Fruit fly (Drosophila melanogaster) whole organism, prepupa: ENCODE results near the gene Sec22.

ENCODE experiments used
- CG10631 ChIP-seq: fragments of 200-800 bp; sonication (Bioruptor generic); optimal IDR thresholded peaks from 2 replicates; lab custom pipeline; 2016; ENCODE audit warnings: missing biosample characterization, missing genetic modification characterization
- CG10669 ChIP-seq: fragments of 200-800 bp; sonication (Bioruptor generic); optimal IDR thresholded peaks from 3 replicates; lab custom pipeline; 2018; ENCODE audit warnings: missing biosample characterization, mild to moderate bottlenecking, missing genetic modification characterization, moderate library complexity
- CG11294 ChIP-seq: fragments of 200-800 bp; sonication (Bioruptor generic); IDR thresholded peaks from 2 replicates; pipeline ENCODE4 v1.3.6; 2022; ENCODE audit warnings: missing biosample characterization, missing genetic modification characterization
- CG15336 ChIP-seq: fragments of 200-800 bp; sonication (Bioruptor generic); IDR thresholded peaks from 2 replicates; pipeline ENCODE4 v1.3.6; 2022; ENCODE audit warnings: missing biosample characterization, missing genetic modification characterization
- CG1621 ChIP-seq: fragments of 200-800 bp; sonication (Bioruptor generic); optimal IDR thresholded peaks from 3 replicates; lab custom pipeline; 2018; ENCODE audit warnings: missing biosample characterization, mild to moderate bottlenecking, missing genetic modification characterization
- CG16779 ChIP-seq: fragments of 200-800 bp; sonication (Bioruptor generic); optimal IDR thresholded peaks from 3 replicates; lab custom pipeline; 2017; ENCODE audit warnings: missing biosample characterization, mild to moderate bottlenecking, missing genetic modification characterization
- CG3032 ChIP-seq: fragments of 200-800 bp; optimal IDR thresholded peaks from 2 replicates; lab custom pipeline; 2019; ENCODE audit warnings: missing biosample characterization, mild to moderate bottlenecking, missing genetic modification characterization, moderate library complexity
- CG31627 ChIP-seq: fragments of 200-800 bp; sonication (Bioruptor generic); optimal IDR thresholded peaks from 3 replicates; lab custom pipeline; 2016; ENCODE audit warnings: missing biosample characterization, missing genetic modification characterization
- CG32006 ChIP-seq: fragments of 200-800 bp; sonication (Bioruptor generic); optimal IDR thresholded peaks from 3 replicates; lab custom pipeline; 2017; ENCODE audit warnings: missing biosample characterization, mild to moderate bottlenecking, missing genetic modification characterization
- CG34406 ChIP-seq: fragments of 200-800 bp; sonication (Bioruptor generic); optimal IDR thresholded peaks from 3 replicates; lab custom pipeline; 2016; ENCODE audit warnings: missing biosample characterization, missing genetic modification characterization
- CG3919 ChIP-seq: fragments of 200-800 bp; sonication (Bioruptor generic); optimal IDR thresholded peaks from 3 replicates; lab custom pipeline; 2016; ENCODE audit warnings: missing biosample characterization, missing genetic modification characterization
- CG4318 ChIP-seq: fragments of 200-800 bp; sonication (Bioruptor generic); optimal IDR thresholded peaks from 3 replicates; lab custom pipeline; 2017; ENCODE audit warnings: missing biosample characterization, mild to moderate bottlenecking, missing genetic modification characterization
- CG6163 ChIP-seq: fragments of 200-800 bp; sonication (Bioruptor generic); IDR thresholded peaks from 3 replicates; pipeline ENCODE4 v1.3.6; 2022; ENCODE audit warnings: missing biosample characterization, missing genetic modification characterization
- CG6276 ChIP-seq: fragments of 200-800 bp; sonication (Bioruptor generic); optimal IDR thresholded peaks from 2 replicates; lab custom pipeline; 2017; ENCODE audit warnings: missing biosample characterization, mild to moderate bottlenecking, missing genetic modification characterization
- CG6792 ChIP-seq: fragments of 200-800 bp; sonication (Bioruptor generic); optimal IDR thresholded peaks from 3 replicates; lab custom pipeline; 2016; ENCODE audit warnings: missing biosample characterization, missing genetic modification characterization
- CG6854 ChIP-seq: fragments of 200-800 bp; sonication (Bioruptor generic); optimal IDR thresholded peaks from 2 replicates; lab custom pipeline; 2017; ENCODE audit warnings: missing biosample characterization, mild to moderate bottlenecking, missing genetic modification characterization
- CG7368 ChIP-seq: fragments of 200-800 bp; sonication (Bioruptor generic); optimal IDR thresholded peaks from 3 replicates; lab custom pipeline; 2016; ENCODE audit warnings: missing biosample characterization, missing genetic modification characterization
- CG8119 ChIP-seq: fragments of 200-800 bp; sonication (Bioruptor generic); IDR thresholded peaks from 3 replicates; pipeline ENCODE4 v1.3.6; 2022; ENCODE audit warnings: missing biosample characterization, missing genetic modification characterization
- CG8319 ChIP-seq: fragments of 200-800 bp; sonication (Bioruptor generic); optimal IDR thresholded peaks from 3 replicates; lab custom pipeline; 2016; ENCODE audit warnings: missing biosample characterization, missing genetic modification characterization
- CG8632 ChIP-seq: fragments of 200-800 bp; sonication (Bioruptor generic); optimal IDR thresholded peaks from 3 replicates; lab custom pipeline; 2016; ENCODE audit warnings: missing biosample characterization, missing genetic modification characterization
- CG9139 ChIP-seq: fragments of 200-800 bp; sonication (Bioruptor generic); optimal IDR thresholded peaks from 3 replicates; lab custom pipeline; 2017; ENCODE audit warnings: missing biosample characterization, mild to moderate bottlenecking, missing genetic modification characterization
- Eip78C ChIP-seq: fragments of 200-800 bp; sonication (Bioruptor generic); peaks from one replicate; lab custom pipeline; 2016; ENCODE audit warnings: missing biosample characterization, missing genetic modification characterization
- Eip93F ChIP-seq: fragments of 200-800 bp; sonication (Bioruptor generic); optimal IDR thresholded peaks from 2 replicates; lab custom pipeline; 2016; ENCODE audit warnings: missing biosample characterization, mild to moderate bottlenecking, missing genetic modification characterization
- Gug ChIP-seq: fragments of 200-800 bp; sonication (Bioruptor generic); IDR thresholded peaks from 2 replicates; pipeline ENCODE4 v1.3.6; 2022; ENCODE audit warnings: missing biosample characterization, missing genetic modification characterization
- Hr38 ChIP-seq: sonication (Bioruptor generic); optimal IDR thresholded peaks from 2 replicates; lab custom pipeline; 2016; ENCODE audit warnings: missing biosample characterization, missing genetic modification characterization
- Hr39 ChIP-seq: fragments of 200-800 bp; sonication (Bioruptor generic); optimal IDR thresholded peaks from 2 replicates; lab custom pipeline; 2016; ENCODE audit warnings: missing biosample characterization, missing genetic modification characterization
- Lpt ChIP-seq: fragments of 200-800 bp; sonication (Bioruptor generic); optimal IDR thresholded peaks from 3 replicates; lab custom pipeline; 2016; ENCODE audit warnings: missing biosample characterization, missing genetic modification characterization
- Met ChIP-seq: fragments of 200-800 bp; sonication (Bioruptor generic); optimal IDR thresholded peaks from 3 replicates; lab custom pipeline; 2016; ENCODE audit warnings: missing biosample characterization, missing genetic modification characterization
- OdsH ChIP-seq: fragments of 200-800 bp; sonication (Bioruptor generic); optimal IDR thresholded peaks from 3 replicates; lab custom pipeline; 2016; ENCODE audit warnings: missing biosample characterization, missing genetic modification characterization
- Sox14 ChIP-seq: fragments of 200-800 bp; sonication (Bioruptor generic); optimal IDR thresholded peaks from 3 replicates; lab custom pipeline; 2016; ENCODE audit warnings: missing biosample characterization, missing genetic modification characterization
- Sox15 ChIP-seq: fragments of 200-800 bp; sonication (Bioruptor generic); optimal IDR thresholded peaks from 3 replicates; lab custom pipeline; 2016; ENCODE audit warnings: missing biosample characterization, missing genetic modification characterization
- achi ChIP-seq: fragments of 200-800 bp; sonication (Bioruptor generic); optimal IDR thresholded peaks from 3 replicates; lab custom pipeline; 2016; ENCODE audit warnings: missing biosample characterization, missing genetic modification characterization
- cyc ChIP-seq: fragments of 200-800 bp; sonication (Bioruptor generic); optimal IDR thresholded peaks from 3 replicates; lab custom pipeline; 2016; ENCODE audit warnings: missing biosample characterization, missing genetic modification characterization
- dsx ChIP-seq: fragments of 200-800 bp; optimal IDR thresholded peaks from 3 replicates; lab custom pipeline; 2019; ENCODE audit warnings: missing biosample characterization, mild to moderate bottlenecking, missing genetic modification characterization, moderate library complexity; ENCODE audit not compliant: poor library complexity, severe bottlenecking
- esn ChIP-seq: fragments of 200-800 bp; sonication (Bioruptor generic); optimal IDR thresholded peaks from 2 replicates; lab custom pipeline; 2016; ENCODE audit warnings: missing biosample characterization, mild to moderate bottlenecking, missing genetic modification characterization, moderate library complexity
- fd59A ChIP-seq: fragments of 200-800 bp; sonication (Bioruptor generic); optimal IDR thresholded peaks from 2 replicates; lab custom pipeline; 2017; ENCODE audit warnings: missing biosample characterization, mild to moderate bottlenecking, missing genetic modification characterization, missing genetic modification reagents
- fkh ChIP-seq: fragments of 200-800 bp; sonication (Bioruptor generic); optimal IDR thresholded peaks from 3 replicates; lab custom pipeline; 2017; ENCODE audit warnings: missing biosample characterization, mild to moderate bottlenecking, missing genetic modification characterization, moderate library complexity
- lz ChIP-seq: fragments of 200-800 bp; sonication (Bioruptor generic); optimal IDR thresholded peaks from 3 replicates; lab custom pipeline; 2016; ENCODE audit warnings: missing biosample characterization, missing genetic modification characterization
- net ChIP-seq: fragments of 200-800 bp; sonication (Bioruptor generic); optimal IDR thresholded peaks from 3 replicates; lab custom pipeline; 2016; ENCODE audit warnings: missing biosample characterization, missing genetic modification characterization
- pdm3 ChIP-seq: fragments of 200-800 bp; sonication (Bioruptor generic); optimal IDR thresholded peaks from 3 replicates; lab custom pipeline; 2016; ENCODE audit warnings: missing biosample characterization, missing genetic modification characterization
- spab ChIP-seq: fragments of 200-800 bp; sonication (Bioruptor generic); optimal IDR thresholded peaks from 2 replicates; lab custom pipeline; 2017; ENCODE audit warnings: missing biosample characterization, mild to moderate bottlenecking, missing genetic modification characterization, missing genetic modification reagents
- ss ChIP-seq, 2 experiments: fragments of 200-800 bp; sonication (Bioruptor generic); optimal IDR thresholded peaks; 2 replicates in 1 of 2; 3 replicates in 1 of 2; lab custom pipeline; 2017 to 2018; ENCODE audit warnings: mild to moderate bottlenecking in 2 of 2, missing biosample characterization in 2 of 2, missing genetic modification characterization in 2 of 2, moderate library complexity in 1 of 2
- svp ChIP-seq: fragments of 200-800 bp; sonication (Bioruptor generic); peaks from one replicate; lab custom pipeline; 2016; ENCODE audit warnings: missing biosample characterization, missing genetic modification characterization

Sec22 gene

DNA sequence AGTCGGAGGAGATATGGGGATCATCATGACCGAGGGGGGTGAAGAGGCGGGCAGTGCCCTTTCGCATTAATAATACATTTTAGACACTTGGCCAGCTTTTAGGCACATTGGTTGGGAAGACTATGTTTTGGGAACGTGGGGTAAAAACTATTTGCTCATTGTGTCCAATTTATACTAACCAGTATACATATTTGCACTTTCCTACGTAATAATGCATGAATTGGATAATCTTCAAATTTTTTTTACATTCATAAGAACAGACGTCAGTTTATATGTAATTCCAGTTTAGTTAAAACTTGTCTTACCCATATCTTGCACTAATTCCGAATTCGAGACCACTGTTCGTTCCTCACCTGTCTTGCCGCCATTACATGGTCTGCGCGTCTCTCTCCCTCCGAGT lies 26.5 kb upstream of the Sec22 start (continued):
- peak; percentile 57 for TF ChIP-seq Hr39 (GFP tag; lab: Kevin White, UChicago)
- peak; percentile 47 for TF ChIP-seq dsx (GFP tag; lab: Kevin White, UChicago)
- TF ChIP-seq Sox14: peak; percentile 62
- peak; percentile 60 for TF ChIP-seq Lpt (GFP tag; lab: Kevin White, UChicago)
- no peak for TF ChIP-seq Gug (GFP tag; lab: Robert Waterston, UW)
- no peak for TF ChIP-seq fkh (GFP tag; lab: Kevin White, UChicago)
- peak; percentile 63 to 69 for TF ChIP-seq ss (GFP tag; optimal IDR thresholded peaks at IDR 0.05; lab: Kevin White, UChicago)
- peak; percentile 48 for TF ChIP-seq CG8632
- peak; percentile 83 for TF ChIP-seq Eip78C (GFP tag; lab: Kevin White, UChicago)
- TF ChIP-seq CG34406: peak; percentile 55
- peak; percentile 54 for TF ChIP-seq CG3919 (GFP tag; lab: Kevin White, UChicago)
- TF ChIP-seq CG16779: peak; percentile 20
- peak; percentile 45 for TF ChIP-seq fd59A
- peak; percentile 33 for TF ChIP-seq CG8319 (GFP tag; lab: Kevin White, UChicago)
- peak; percentile 61 for TF ChIP-seq pdm3
- TF ChIP-seq CG11294 (GFP tag; lab: Robert Waterston, UW): no peak
- peak; percentile 40 for TF ChIP-seq CG10669 (GFP tag; lab: Kevin White, UChicago)
- TF ChIP-seq CG4318 (GFP tag; lab: Kevin White, UChicago): peak; percentile 36
- TF ChIP-seq CG9139: no peak
- TF ChIP-seq CG6163 (GFP tag; lab: Robert Waterston, UW): no peak
- TF ChIP-seq Sox15 (GFP tag; lab: Kevin White, UChicago): peak; percentile 19
- peak; percentile 65 for TF ChIP-seq esn
- TF ChIP-seq Hr38 (GFP tag; lab: Kevin White, UChicago): no peak
- TF ChIP-seq Eip93F (GFP tag; lab: Kevin White, UChicago): no peak
- TF ChIP-seq CG10631 (GFP tag; lab: Kevin White, UChicago): peak; percentile 60
- TF ChIP-seq CG1621 (tag; lab: Kevin White, UChicago): peak; percentile 38
- TF ChIP-seq CG7368 (GFP tag; lab: Kevin White, UChicago): peak; percentile 58
- peak; percentile 59 for TF ChIP-seq CG31627 (GFP tag; lab: Kevin White, UChicago)
- peak; percentile 60 for TF ChIP-seq lz
- TF ChIP-seq CG6276 (GFP tag; lab: Kevin White, UChicago): peak; percentile 44
- peak; percentile 3 for TF ChIP-seq CG6854 (GFP tag; lab: Kevin White, UChicago)
- TF ChIP-seq, all 60 proteins: peak for 51

DNA sequence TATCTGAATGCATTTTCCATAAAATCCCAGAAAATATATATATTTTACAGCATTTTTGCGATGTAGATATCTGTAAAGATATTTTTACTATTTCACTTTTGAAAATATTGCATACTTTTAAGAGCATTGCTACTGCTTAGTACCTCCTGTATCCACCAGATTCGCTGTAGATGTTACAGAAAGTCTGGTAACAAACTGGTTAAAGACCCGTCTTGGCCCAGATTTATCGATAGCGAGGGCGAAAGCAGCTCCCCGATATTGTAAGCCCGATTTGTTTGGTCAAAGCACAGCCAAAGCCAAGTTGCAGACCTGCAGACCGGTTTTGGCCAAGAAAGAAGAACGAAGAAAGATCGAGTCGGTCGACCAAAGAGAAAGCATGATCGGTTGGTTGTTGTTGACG lies 21.4 kb upstream of the Sec22 start, which contains the start of gene tw:
Gene tw, plus strand, starts transcription at position 291 of the 400 bp plus-strand sequence.
- no peak for TF ChIP-seq Sox15 (GFP tag; lab: Kevin White, UChicago)
- peak; percentile 15 for TF ChIP-seq esn
- TF ChIP-seq CG3032 (tag; lab: Kevin White, UChicago): peak; percentile 13
- TF ChIP-seq CG6792 (GFP tag; lab: Kevin White, UChicago): no peak
- no peak for TF ChIP-seq CG32006
- no peak for TF ChIP-seq CG15336 (GFP tag; lab: Robert Waterston, UW)
- no peak for TF ChIP-seq achi (GFP tag; lab: Kevin White, UChicago)
- TF ChIP-seq CG8632: no peak

DNA sequence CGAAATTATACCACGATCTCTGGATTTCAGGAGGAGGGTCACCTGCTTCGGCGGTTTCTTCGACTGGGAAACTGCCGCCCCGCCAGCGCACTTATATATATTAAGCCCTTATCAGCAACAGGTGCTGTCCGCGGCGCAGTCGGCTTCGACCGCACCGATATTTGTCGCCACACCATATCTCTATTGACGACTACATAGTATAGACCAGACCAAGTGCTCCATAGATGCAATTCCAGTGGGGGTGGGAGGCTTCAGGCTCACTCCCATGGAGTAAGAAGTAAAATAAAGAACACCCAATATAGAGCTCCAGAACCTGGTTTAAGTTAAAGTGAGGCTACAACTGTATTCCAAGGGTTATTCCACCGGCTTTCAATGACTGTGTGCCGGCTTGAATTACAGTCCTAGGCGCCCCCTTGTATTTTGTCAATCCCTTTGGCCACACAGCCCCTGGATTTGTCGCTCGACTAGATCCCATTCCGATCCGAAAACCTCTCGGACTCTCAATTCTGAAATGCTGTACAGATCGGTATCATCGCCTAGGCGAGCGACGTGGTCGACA lies 15.8 kb upstream of the Sec22 start, which contains the start of gene CG13360:
Gene CG13360, minus strand, starts transcription at position 51 of the 559 bp plus-strand sequence.
- peak; percentile 13 for TF ChIP-seq cyc (GFP tag; lab: Kevin White, UChicago)
- TF ChIP-seq Met: no peak
- peak; percentile 31 for TF ChIP-seq esn
- TF ChIP-seq net: no peak
- TF ChIP-seq spab: no peak
- TF ChIP-seq CG6276 (GFP tag; lab: Kevin White, UChicago): no peak
- no peak for TF ChIP-seq CG6163 (GFP tag; lab: Robert Waterston, UW)
- TF ChIP-seq CG7368 (GFP tag; lab: Kevin White, UChicago): no peak
- TF ChIP-seq dsx (GFP tag; lab: Kevin White, UChicago): no peak
- TF ChIP-seq CG31627 (GFP tag; lab: Kevin White, UChicago): peak; percentile 21
- no peak for TF ChIP-seq OdsH (GFP tag; lab: Kevin White, UChicago)
- TF ChIP-seq Eip78C (GFP tag; lab: Kevin White, UChicago): peak; percentile 33
- peak; percentile 22 for TF ChIP-seq lz
- peak; percentile 90 for TF ChIP-seq svp (GFP tag; lab: Kevin White, UChicago)
- TF ChIP-seq Hr39 (GFP tag; lab: Kevin White, UChicago): peak; percentile 56
- TF ChIP-seq CG8119 (GFP tag; lab: Robert Waterston, UW): no peak
